Fruit fly (Drosophila melanogaster) whole organism, embryonic: Measurements from ENCODE around the gene Ugt37A2.

Source experiments
- Awh ChIP-seq: fragments of 200-800 bp; sonication (Bioruptor generic); IDR thresholded peaks from 2 replicates; pipeline ENCODE4, ENCODE4 v1.3.6; 2022; ENCODE audit warnings: missing biosample characterization, missing genetic modification characterization
- BtbVII ChIP-seq: fragments of 200-800 bp; sonication (Bioruptor generic); optimal IDR thresholded peaks from 3 replicates; lab custom pipeline; 2017; ENCODE audit warnings: missing biosample characterization, mild to moderate bottlenecking, missing genetic modification characterization
- CG10543 ChIP-seq: fragments of 200-800 bp; sonication (Bioruptor generic); optimal IDR thresholded peaks from 3 replicates; lab custom pipeline; 2017; ENCODE audit warnings: missing biosample characterization, mild to moderate bottlenecking, missing genetic modification characterization, moderate library complexity
- CG10979 ChIP-seq: fragments of 200-800 bp; sonication (Bioruptor generic); optimal IDR thresholded peaks from 2 replicates; lab custom pipeline; 2018; ENCODE audit warnings: missing biosample characterization, mild to moderate bottlenecking, missing genetic modification characterization, moderate library complexity
- CG11093 ChIP-seq: fragments of 200-800 bp; sonication (Bioruptor generic); IDR thresholded peaks from 3 replicates; pipeline ENCODE4 v1.3.6; 2022; ENCODE audit warnings: missing biosample characterization, missing genetic modification characterization
- CG11696 ChIP-seq: fragments of 200-800 bp; sonication (Bioruptor generic); IDR thresholded peaks from 2 replicates; pipeline ENCODE4 v1.3.6; 2022; ENCODE audit warnings: missing biosample characterization, missing genetic modification characterization
- CG15073 ChIP-seq: fragments of 200-800 bp; sonication (Bioruptor generic); optimal IDR thresholded peaks from 2 replicates; lab custom pipeline; 2016; ENCODE audit warnings: missing biosample characterization, missing genetic modification characterization
- CG15601 ChIP-seq: fragments of 200-800 bp; sonication (Bioruptor generic); optimal IDR thresholded peaks from 3 replicates; lab custom pipeline; 2019; ENCODE audit warnings: missing biosample characterization, mild to moderate bottlenecking, missing genetic modification characterization, moderate library complexity
- CG15696 ChIP-seq: fragments of 200-800 bp; sonication (Bioruptor generic); optimal IDR thresholded peaks from 2 replicates; lab custom pipeline; 2019; ENCODE audit warnings: missing biosample characterization, mild to moderate bottlenecking, missing genetic modification characterization, moderate library complexity
- CG16813 ChIP-seq: fragments of 200-800 bp; sonication (Bioruptor generic); IDR thresholded peaks from 3 replicates; pipeline ENCODE4 v1.3.6; 2022; ENCODE audit warnings: missing biosample characterization, missing genetic modification characterization; ENCODE audit not compliant: partially characterized antibody
- CG17361 ChIP-seq: fragments of 200-800 bp; sonication (Bioruptor generic); IDR thresholded peaks from 3 replicates; pipeline ENCODE4 v1.3.6; 2022; ENCODE audit warnings: missing biosample characterization, missing genetic modification characterization
- CG2120 ChIP-seq: fragments of 200-800 bp; sonication (Bioruptor generic); optimal IDR thresholded peaks from 3 replicates; lab custom pipeline; 2016; ENCODE audit warnings: missing biosample characterization, missing genetic modification characterization
- CG2199 ChIP-seq: fragments of 200-800 bp; sonication (Bioruptor generic); IDR thresholded peaks from 3 replicates; pipeline ENCODE4 v1.3.6; 2022; ENCODE audit warnings: missing biosample characterization, missing genetic modification characterization
- CG3163 ChIP-seq: fragments of 200-800 bp; sonication (Bioruptor generic); optimal IDR thresholded peaks from 3 replicates; lab custom pipeline; 2016; ENCODE audit warnings: missing biosample characterization, missing genetic modification characterization
- CG32767 ChIP-seq: fragments of 200-800 bp; sonication (Bioruptor generic); IDR thresholded peaks from 2 replicates; pipeline ENCODE4 v1.3.6; 2022; ENCODE audit warnings: missing biosample characterization, missing genetic modification characterization
- CG3281 ChIP-seq: fragments of 200-800 bp; sonication (Bioruptor generic); optimal IDR thresholded peaks from 3 replicates; lab custom pipeline; 2017; ENCODE audit warnings: missing biosample characterization, mild to moderate bottlenecking, missing genetic modification characterization
- CG34224 ChIP-seq: fragments of 200-800 bp; sonication (Bioruptor generic); IDR thresholded peaks from 3 replicates; pipeline ENCODE4 v1.3.6; 2022; ENCODE audit warnings: missing biosample characterization, missing genetic modification characterization; ENCODE audit not compliant: partially characterized antibody
- CG7372 ChIP-seq: fragments of 200-800 bp; sonication (Bioruptor generic); IDR thresholded peaks from 2 replicates; pipeline ENCODE4 v1.3.6; 2022; ENCODE audit warnings: missing biosample characterization, missing genetic modification characterization
- CG8281 ChIP-seq: fragments of 200-800 bp; sonication (Bioruptor generic); optimal IDR thresholded peaks from 2 replicates; lab custom pipeline; 2018; ENCODE audit warnings: missing biosample characterization, mild to moderate bottlenecking, missing genetic modification characterization, moderate library complexity
- Doc3 ChIP-seq: fragments of 200-800 bp; sonication (Bioruptor generic); IDR thresholded peaks from 3 replicates; pipeline ENCODE4 v1.3.6; 2022; ENCODE audit warnings: missing biosample characterization, missing genetic modification characterization; ENCODE audit not compliant: partially characterized antibody
- Fer1 ChIP-seq: fragments of 200-800 bp; sonication (Bioruptor generic); optimal IDR thresholded peaks from 2 replicates; lab custom pipeline; 2017; ENCODE audit warnings: missing biosample characterization, mild to moderate bottlenecking, missing genetic modification characterization
- Fer2 ChIP-seq: fragments of 200-800 bp; sonication (Bioruptor generic); optimal IDR thresholded peaks from 2 replicates; lab custom pipeline; 2018; ENCODE audit warnings: missing biosample characterization, mild to moderate bottlenecking, missing genetic modification characterization, moderate library complexity
- GATAe ChIP-seq: fragments of 200-800 bp; sonication (Bioruptor generic); conservative IDR thresholded peaks from 2 replicates; pipeline ENCODE4 v1.3.6; 2022; ENCODE audit warnings: missing biosample characterization, missing genetic modification characterization
- Hsf ChIP-seq: fragments of 200-800 bp; sonication (Bioruptor generic); optimal IDR thresholded peaks from 3 replicates; lab custom pipeline; 2016; ENCODE audit warnings: missing biosample characterization, missing genetic modification characterization
- Optix ChIP-seq: fragments of 200-800 bp; sonication (Bioruptor generic); IDR thresholded peaks from 3 replicates; pipeline ENCODE4 v1.3.6; 2022; ENCODE audit warnings: missing biosample characterization, missing genetic modification characterization
- Ravus ChIP-seq: fragments of 200-800 bp; sonication (Bioruptor generic); IDR thresholded peaks from 2 replicates; pipeline ENCODE4 v1.3.6; 2022; ENCODE audit warnings: missing biosample characterization, missing genetic modification characterization
- Sox102F ChIP-seq: fragments of 200-800 bp; sonication (Bioruptor generic); optimal IDR thresholded peaks from 2 replicates; lab custom pipeline; 2018; ENCODE audit warnings: missing biosample characterization, mild to moderate bottlenecking, missing genetic modification characterization, moderate library complexity
- Ssrp ChIP-seq: fragments of 200-800 bp; sonication (Bioruptor generic); optimal IDR thresholded peaks from 2 replicates; lab custom pipeline; 2018; ENCODE audit warnings: missing biosample characterization, mild to moderate bottlenecking, missing genetic modification characterization, moderate library complexity
- ato ChIP-seq: fragments of 200-800 bp; sonication (Bioruptor generic); IDR thresholded peaks from 2 replicates; pipeline ENCODE4 v1.3.6; 2022; ENCODE audit warnings: missing biosample characterization, missing genetic modification characterization; ENCODE audit not compliant: partially characterized antibody
- az2 ChIP-seq: fragments of 200-800 bp; sonication (Bioruptor generic); optimal IDR thresholded peaks from 3 replicates; lab custom pipeline; 2016; ENCODE audit warnings: missing biosample characterization, missing genetic modification characterization
- br ChIP-seq: fragments of >200 bp; optimal IDR thresholded peaks from 2 replicates; lab custom pipeline; 2017
- ci ChIP-seq: fragments of 200-800 bp; sonication (Bioruptor generic); IDR thresholded peaks from 3 replicates; pipeline ENCODE4 v1.3.6; 2022; ENCODE audit warnings: missing biosample characterization, missing genetic modification characterization
- croc ChIP-seq: fragments of 200-800 bp; sonication (Bioruptor generic); conservative IDR thresholded peaks from 3 replicates; pipeline ENCODE4 v1.3.6; 2022; ENCODE audit warnings: missing biosample characterization, missing genetic modification characterization
- en ChIP-seq: fragments of 200-800 bp; sonication (Bioruptor generic); optimal IDR thresholded peaks from 2 replicates; lab custom pipeline; 2016; ENCODE audit warnings: missing biosample characterization, missing genetic modification characterization
- ind ChIP-seq: fragments of 200-800 bp; sonication (Bioruptor generic); optimal IDR thresholded peaks from 3 replicates; lab custom pipeline; 2016; ENCODE audit warnings: missing biosample characterization, missing genetic modification characterization
- jigr1 ChIP-seq: fragments of 200-800 bp; sonication (Bioruptor generic); IDR thresholded peaks from 3 replicates; pipeline ENCODE4 v1.3.6; 2022; ENCODE audit warnings: missing biosample characterization, missing genetic modification characterization
- jumu ChIP-seq: fragments of 200-800 bp; sonication (Bioruptor generic); optimal IDR thresholded peaks from 3 replicates; lab custom pipeline; 2016; ENCODE audit warnings: missing biosample characterization, missing genetic modification characterization
- kni ChIP-seq: fragments of 200-800 bp; sonication (Bioruptor generic); optimal IDR thresholded peaks from 3 replicates; lab custom pipeline; 2017; ENCODE audit warnings: mild to moderate bottlenecking, missing biosample characterization, missing genetic modification reagents, missing genetic modification characterization
- lbe ChIP-seq: fragments of 200-800 bp; sonication (Bioruptor generic); optimal IDR thresholded peaks from 2 replicates; lab custom pipeline; 2016; ENCODE audit warnings: missing biosample characterization, mild to moderate bottlenecking, missing genetic modification characterization
- mam ChIP-seq: fragments of 200-800 bp; sonication (Bioruptor generic); optimal IDR thresholded peaks from 3 replicates; lab custom pipeline; 2016; ENCODE audit warnings: missing biosample characterization, missing genetic modification characterization
- onecut ChIP-seq: fragments of 200-800 bp; sonication (Bioruptor generic); IDR thresholded peaks from 2 replicates; pipeline ENCODE4 v1.3.6; 2022; ENCODE audit warnings: missing biosample characterization, missing genetic modification characterization
- peb ChIP-seq: fragments of 200-800 bp; sonication (Bioruptor generic); IDR thresholded peaks from 2 replicates; pipeline ENCODE4 v1.3.6; 2022; ENCODE audit warnings: missing biosample characterization, missing genetic modification characterization
- schlank ChIP-seq: fragments of 200-800 bp; sonication (Bioruptor generic); optimal IDR thresholded peaks from 2 replicates; lab custom pipeline; 2018; ENCODE audit warnings: missing biosample characterization, mild to moderate bottlenecking, missing genetic modification characterization
- scrt ChIP-seq: fragments of 200-800 bp; sonication (Bioruptor generic); optimal IDR thresholded peaks from 2 replicates; lab custom pipeline; 2018; ENCODE audit warnings: missing biosample characterization, mild to moderate bottlenecking, missing genetic modification characterization, moderate library complexity
- sens ChIP-seq: fragments of 200-800 bp; sonication (Bioruptor generic); peaks from one replicate; lab custom pipeline; 2016; ENCODE audit warnings: missing biosample characterization, missing genetic modification characterization
- seq ChIP-seq: fragments of 200-800 bp; sonication (Bioruptor generic); IDR thresholded peaks from 2 replicates; pipeline ENCODE4 v1.3.6; 2022; ENCODE audit warnings: missing biosample characterization, missing genetic modification characterization
- sob ChIP-seq: fragments of 200-800 bp; sonication (Bioruptor generic); IDR thresholded peaks from 2 replicates; pipeline ENCODE4 v1.3.6; 2022; ENCODE audit warnings: missing biosample characterization, missing genetic modification characterization
- stwl ChIP-seq: fragments of 200-800 bp; sonication (Bioruptor generic); optimal IDR thresholded peaks from 3 replicates; lab custom pipeline; 2018; ENCODE audit warnings: missing biosample characterization, mild to moderate bottlenecking, missing genetic modification characterization, moderate library complexity
- ttk ChIP-seq: fragments of 200-800 bp; sonication (Bioruptor generic); IDR thresholded peaks from 2 replicates; pipeline ENCODE4 v2.1.2; 2022; ENCODE audit warnings: missing biosample characterization, missing genetic modification characterization
- unc-4 ChIP-seq: fragments of 200-800 bp; sonication (Bioruptor generic); IDR thresholded peaks from 2 replicates; pipeline ENCODE4 v1.3.6; 2022; ENCODE audit warnings: missing biosample characterization, missing genetic modification characterization; ENCODE audit not compliant: partially characterized antibody

Gene Ugt37A2

DNA sequence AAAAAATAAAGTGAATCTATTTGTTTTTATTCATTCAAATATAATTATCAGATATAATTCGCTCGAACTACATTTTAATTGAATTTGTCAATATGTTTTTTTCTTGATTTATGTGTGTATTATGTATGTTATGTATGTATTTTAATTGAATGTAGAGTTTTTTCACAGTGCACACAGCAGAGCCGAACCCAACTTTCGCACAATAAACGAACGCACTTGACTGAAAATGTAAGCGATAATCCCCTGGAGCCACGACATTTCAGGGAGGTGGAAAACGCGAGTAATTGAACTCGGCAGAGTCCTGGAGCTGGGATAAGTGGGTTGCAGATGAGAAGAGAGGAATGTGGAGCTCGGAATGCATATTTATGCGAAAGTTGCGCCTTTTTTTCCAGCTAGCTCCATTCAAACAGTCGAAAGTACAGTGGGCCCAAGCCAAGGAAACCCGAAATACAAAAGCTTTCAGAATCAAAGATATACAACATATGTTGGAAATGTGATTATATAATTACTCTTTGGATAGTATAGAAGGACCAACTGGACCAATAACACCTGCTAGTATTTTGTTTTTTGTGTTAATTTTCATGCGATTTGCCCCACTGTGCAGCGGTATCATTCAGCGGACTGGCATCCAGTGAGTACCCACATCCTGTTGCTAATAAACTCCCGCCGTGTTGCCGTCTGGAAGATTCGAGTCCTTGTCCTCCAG, 11.3 kb upstream of the Ugt37A2 start (continued):
- no peak for TF ChIP-seq CG34224 (GFP tag; lab: Robert Waterston, UW)
- peak; percentile 31 for TF ChIP-seq mam (GFP tag; lab: Kevin White, UChicago)
- no peak for TF ChIP-seq CG2199
- TF ChIP-seq CG7372, result no peak
- TF ChIP-seq Optix (GFP tag; lab: Robert Waterston, UW), result peak; percentile 44; the same call in 1 of the 3 replicates
- TF ChIP-seq ttk (GFP tag; lab: Robert Waterston, UW), result no peak
- TF ChIP-seq Awh, result no peak
- no peak for TF ChIP-seq ato (GFP tag; lab: Robert Waterston, UW)
- no peak for TF ChIP-seq CG11696 (GFP tag; lab: Robert Waterston, UW)
- no peak for TF ChIP-seq unc-4
- TF ChIP-seq br (lab: Kevin White, UChicago), result no peak
- TF ChIP-seq CG11093 (GFP tag; lab: Robert Waterston, UW), result no peak
- TF ChIP-seq CG10979 (tag; lab: Kevin White, UChicago), result no peak
- TF ChIP-seq ind, result peak; percentile 24
- TF ChIP-seq CG15696 (tag; lab: Kevin White, UChicago), result no peak
- TF ChIP-seq Hsf (GFP tag; lab: Kevin White, UChicago), result peak; percentile 12
- TF ChIP-seq CG3163 (GFP tag; lab: Kevin White, UChicago), result no peak
- TF ChIP-seq ci (GFP tag; lab: Robert Waterston, UW), result peak; percentile 61; the same call in 2 of the 3 replicates
- TF ChIP-seq Ssrp (tag; lab: Kevin White, UChicago), result no peak
- 0 out of 3 replicates have a peak, but pooled peaks have one; percentile 28 for TF ChIP-seq CG17361 (GFP tag; lab: Robert Waterston, UW)
- no peak for TF ChIP-seq kni
- TF ChIP-seq CG15601 (tag; lab: Kevin White, UChicago), result no peak
- TF ChIP-seq sob (GFP tag; lab: Robert Waterston, UW), result no peak
- 0 out of 2 replicates have a peak, but pooled peaks have one; percentile 16 for TF ChIP-seq peb
- TF ChIP-seq CG16813, result no peak
- TF ChIP-seq Sox102F (GFP tag; lab: Kevin White, UChicago), result peak; percentile 50
- TF ChIP-seq GATAe (GFP tag; lab: Robert Waterston, UW), result no peak
- peak; percentile 77 for TF ChIP-seq sens (GFP tag; lab: Kevin White, UChicago)
- peak; percentile 8 for TF ChIP-seq az2 (GFP tag; lab: Kevin White, UChicago)
- no peak for TF ChIP-seq CG10543
- peak; percentile 24; the same call in 1 of the 3 replicates for TF ChIP-seq jigr1 (GFP tag; lab: Robert Waterston, UW)
- peak; percentile 20 for TF ChIP-seq CG3281 (GFP tag; lab: Kevin White, UChicago)
- no peak for TF ChIP-seq Ravus
- TF ChIP-seq jumu (GFP tag; lab: Kevin White, UChicago), result no peak
- no peak for TF ChIP-seq Doc3 (GFP tag; lab: Robert Waterston, UW)
- TF ChIP-seq CG32767 (GFP tag; lab: Robert Waterston, UW), result no peak
- TF ChIP-seq CG2120 (GFP tag; lab: Kevin White, UChicago), result peak; percentile 43
- TF ChIP-seq CG15073, result no peak
- no peak for TF ChIP-seq lbe
- TF ChIP-seq Fer2 (tag; lab: Kevin White, UChicago), result no peak
- TF ChIP-seq croc, result no peak
- 0 out of 2 replicates have a peak, but pooled peaks have one; percentile 19 for TF ChIP-seq seq (GFP tag; lab: Robert Waterston, UW)
- peak; percentile 26 for TF ChIP-seq scrt (GFP tag; lab: Kevin White, UChicago)
- TF ChIP-seq en (GFP tag; lab: Kevin White, UChicago), result no peak
- TF ChIP-seq stwl (tag; lab: Kevin White, UChicago), result no peak
- TF ChIP-seq Fer1 (GFP tag; lab: Kevin White, UChicago), result peak; percentile 47
- no peak for TF ChIP-seq schlank
- no peak for TF ChIP-seq CG8281 (tag; lab: Kevin White, UChicago)
- TF ChIP-seq onecut, result peak; percentile 22; the same call in 1 of the 2 replicates
- no peak for TF ChIP-seq BtbVII
